Worm (Caenorhabditis elegans) whole organism, dauer: ENCODE results near the gene trpp-12.

Experiments
- unc-62 ChIP-seq: sonication (generic microtip); optimal IDR thresholded peaks from 2 replicates; lab custom pipeline; 2017; ENCODE audit warnings: missing biosample characterization, missing genetic modification reagents, missing genetic modification characterization

The trpp-12 gene

DNA sequence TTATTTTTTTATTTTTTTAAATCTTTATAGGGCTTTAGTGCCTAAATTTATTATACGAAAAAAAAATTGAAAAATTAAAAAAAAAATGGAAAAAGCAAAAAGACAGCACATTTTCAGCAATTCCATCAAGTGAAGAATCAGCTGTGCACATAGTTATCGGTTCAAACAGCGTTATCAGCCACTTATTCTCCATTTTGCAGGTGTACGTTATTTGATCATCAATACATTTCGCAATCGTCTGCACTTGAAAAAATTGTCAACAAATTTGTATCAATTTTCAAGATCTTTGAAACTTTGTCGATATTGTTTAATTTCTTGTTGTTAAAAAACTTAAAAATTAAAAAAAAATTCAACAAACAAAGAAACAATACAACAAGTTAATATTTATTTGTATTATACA, 30.2 kb downstream of the trpp-12 start:
- no peak for TF ChIP-seq unc-62 (GFP tag; lab: Kevin White, UChicago)

DNA sequence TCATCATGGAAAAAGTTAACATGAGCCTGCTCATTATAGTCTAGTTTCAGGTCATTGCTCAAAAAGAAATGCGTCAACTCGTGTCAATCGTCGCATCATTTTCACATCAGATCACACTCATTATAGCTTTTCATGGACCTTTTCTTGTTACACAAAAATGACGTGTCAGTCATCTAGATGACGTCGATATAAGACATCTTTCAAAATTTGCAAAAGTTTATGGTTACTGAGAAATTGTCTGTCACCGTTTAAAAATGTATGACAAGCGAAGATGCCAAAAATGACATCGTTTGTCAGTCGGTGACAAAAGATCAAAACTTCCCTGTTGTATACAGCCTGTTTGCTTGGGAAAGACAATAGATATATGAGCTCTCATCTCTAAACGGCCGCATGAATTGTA, 31.7 kb downstream of the trpp-12 start:
- no peak for TF ChIP-seq unc-62 (GFP tag; lab: Kevin White, UChicago)

DNA sequence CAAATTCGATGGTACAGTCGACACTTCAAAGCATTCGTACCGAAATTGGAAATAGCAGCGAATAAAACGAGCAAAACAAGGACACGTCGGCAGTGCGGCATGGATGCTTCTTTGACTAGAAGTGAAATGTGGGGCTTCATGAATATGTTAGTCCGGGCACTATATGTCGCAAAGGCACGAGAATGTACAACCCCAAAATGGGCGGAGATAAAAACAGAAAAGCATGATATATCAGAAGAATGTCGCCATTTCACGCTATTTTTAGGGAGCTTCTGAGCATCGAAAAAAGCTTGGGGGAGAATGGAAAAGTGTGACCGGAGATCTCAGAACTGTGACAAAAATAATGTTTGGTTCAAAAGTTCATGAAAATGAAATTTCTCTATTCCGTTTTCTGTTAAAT, 33.8 kb downstream of the trpp-12 start, which contains the start of gene T07D1.3:
Gene T07D1.3, minus strand, starts transcription at position 101 of the 400 bp plus-strand sequence.
- TF ChIP-seq unc-62 (GFP tag; lab: Kevin White, UChicago) = no peak

DNA sequence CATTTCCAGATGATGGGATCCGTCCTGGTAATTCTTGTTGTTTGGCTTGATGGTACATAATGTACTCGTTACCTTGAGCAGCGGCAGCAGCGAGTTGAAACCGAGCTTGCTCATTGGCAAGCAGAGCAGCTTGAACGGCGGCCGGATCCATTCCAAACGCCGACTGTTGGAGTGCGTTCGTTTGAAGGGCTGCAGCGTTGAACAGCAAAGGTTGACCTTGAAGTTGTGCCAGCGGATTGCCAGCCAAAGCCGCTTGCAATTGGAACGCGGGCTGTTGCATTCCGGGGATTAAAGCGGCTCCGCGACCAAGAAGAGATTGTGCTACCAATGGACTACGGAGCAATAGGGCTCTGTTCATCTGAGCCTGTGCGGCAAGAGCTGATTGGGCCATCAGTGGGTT, 36.7 kb downstream of the trpp-12 start:
- TF ChIP-seq unc-62 (GFP tag; lab: Kevin White, UChicago) = no peak

DNA sequence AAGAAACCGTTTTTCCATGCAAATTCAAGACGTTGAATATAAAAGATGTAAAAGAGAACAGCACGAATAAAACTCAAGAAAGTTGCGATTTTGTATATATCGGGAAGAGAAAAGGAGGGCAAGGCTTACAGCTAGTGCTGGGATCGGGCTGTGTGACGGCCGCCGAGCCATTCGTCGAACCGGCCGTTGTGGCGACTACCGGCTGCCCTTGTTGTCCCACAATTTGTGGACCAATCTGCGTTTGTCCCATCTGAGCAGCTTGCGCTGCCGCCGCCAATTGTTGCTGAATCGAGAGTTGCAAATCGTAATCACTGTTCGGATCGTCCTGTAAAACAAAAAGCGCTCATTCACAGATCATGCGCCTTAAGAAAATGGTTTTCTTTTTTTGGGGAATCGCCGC, 37.7 kb downstream of the trpp-12 start:
- TF ChIP-seq unc-62 (GFP tag; lab: Kevin White, UChicago) = no peak

DNA sequence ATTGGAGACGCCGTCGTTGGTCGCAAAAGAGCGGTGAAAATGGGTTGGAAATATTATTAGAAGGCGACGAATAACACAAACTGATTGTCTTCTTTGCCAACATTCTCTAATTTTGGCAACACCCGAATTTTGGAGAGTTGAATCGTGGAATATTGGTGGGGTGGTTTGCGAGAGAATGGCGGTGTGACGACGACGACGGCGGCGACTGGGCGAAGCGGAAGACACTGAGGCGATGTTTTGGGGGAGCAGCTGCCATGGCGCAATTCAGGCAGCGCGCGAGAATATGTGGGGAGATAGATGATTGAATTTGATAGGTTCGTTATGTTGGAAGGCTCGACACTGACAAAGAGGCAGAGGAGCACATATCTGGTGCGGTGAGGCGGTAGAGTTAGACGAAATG, 41.5 kb downstream of the trpp-12 start:
- no peak for TF ChIP-seq unc-62 (GFP tag; lab: Kevin White, UChicago)

DNA sequence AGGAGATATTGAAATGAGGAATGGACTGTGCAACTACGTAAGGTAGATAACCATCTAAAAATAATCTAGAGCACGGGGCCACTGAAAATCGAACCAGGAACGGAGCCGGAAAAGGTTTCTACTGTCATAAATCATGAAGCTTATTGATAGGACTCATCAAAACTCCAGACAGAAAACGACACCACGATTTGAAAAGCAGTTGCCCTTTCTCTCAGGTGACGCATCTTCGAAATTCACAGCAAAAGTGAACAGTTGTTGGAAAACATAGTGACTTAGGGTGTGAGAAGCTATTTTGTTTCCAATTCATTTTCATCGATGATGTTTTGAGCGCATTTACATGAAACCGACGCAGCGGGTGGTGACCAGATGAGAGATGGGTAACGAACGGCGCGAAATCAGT, 42.8 kb downstream of the trpp-12 start:
- TF ChIP-seq unc-62 (GFP tag; lab: Kevin White, UChicago) = no peak

DNA sequence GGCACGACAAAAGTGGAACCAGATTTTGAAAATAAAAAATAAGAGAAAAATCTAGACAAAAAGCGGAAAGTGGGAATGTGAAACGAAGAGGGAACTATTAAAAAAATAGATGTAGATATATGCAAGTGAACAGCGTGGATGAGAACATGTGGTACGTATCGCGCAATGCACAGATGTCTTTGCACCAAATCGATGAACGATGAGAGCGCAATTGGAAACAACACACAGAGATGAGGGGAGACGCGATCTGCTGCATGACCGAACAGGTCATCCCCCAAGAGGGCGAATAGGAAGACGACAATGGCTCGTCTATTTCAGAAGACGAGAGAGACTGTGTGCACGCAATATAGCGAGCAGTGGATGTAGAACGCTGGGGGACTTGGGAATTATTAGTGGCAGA, 43.2 kb downstream of the trpp-12 start:
- no peak for TF ChIP-seq unc-62 (GFP tag; lab: Kevin White, UChicago)

DNA sequence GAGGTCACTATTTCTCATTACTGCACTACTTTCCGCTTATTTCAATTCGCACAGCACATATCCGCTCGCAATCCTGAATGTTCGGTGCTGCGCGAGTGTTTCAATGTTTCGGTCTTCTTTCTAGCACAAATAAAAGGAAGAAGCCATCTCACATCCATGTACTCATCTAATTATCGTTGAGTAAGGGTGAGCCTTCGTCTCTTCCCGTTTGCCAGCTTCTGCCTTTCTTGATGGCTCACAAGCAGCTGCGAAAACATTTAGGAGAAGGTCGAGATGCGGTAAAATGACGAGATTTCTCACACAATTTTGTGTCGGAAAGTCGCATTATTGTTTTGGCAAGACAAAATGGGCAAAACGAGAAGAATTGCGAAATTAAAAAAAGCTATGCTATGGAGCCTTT, 45.4 kb downstream of the trpp-12 start:
- no peak for TF ChIP-seq unc-62 (GFP tag; lab: Kevin White, UChicago)

DNA sequence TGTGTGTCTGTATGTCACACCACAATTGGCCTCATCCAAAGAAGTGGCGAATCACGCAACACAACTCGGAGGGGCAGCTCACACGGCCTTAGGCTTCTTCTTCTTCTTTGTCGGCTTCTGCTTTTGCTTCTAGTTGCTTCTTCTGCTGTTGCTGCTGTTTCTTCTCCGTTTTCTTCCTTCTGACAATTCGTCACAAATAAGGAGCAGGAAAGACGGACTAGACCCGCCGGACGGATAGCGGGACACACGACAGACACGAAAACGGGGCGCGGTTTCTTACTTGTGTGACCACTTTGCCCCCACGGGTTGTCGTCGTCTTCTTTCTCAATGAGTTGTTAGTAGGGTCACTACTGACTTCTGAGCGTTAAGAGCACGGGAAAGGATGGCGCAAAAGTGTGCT, 46.6 kb downstream of the trpp-12 start:
- TF ChIP-seq unc-62 (GFP tag; lab: Kevin White, UChicago) = no peak

DNA sequence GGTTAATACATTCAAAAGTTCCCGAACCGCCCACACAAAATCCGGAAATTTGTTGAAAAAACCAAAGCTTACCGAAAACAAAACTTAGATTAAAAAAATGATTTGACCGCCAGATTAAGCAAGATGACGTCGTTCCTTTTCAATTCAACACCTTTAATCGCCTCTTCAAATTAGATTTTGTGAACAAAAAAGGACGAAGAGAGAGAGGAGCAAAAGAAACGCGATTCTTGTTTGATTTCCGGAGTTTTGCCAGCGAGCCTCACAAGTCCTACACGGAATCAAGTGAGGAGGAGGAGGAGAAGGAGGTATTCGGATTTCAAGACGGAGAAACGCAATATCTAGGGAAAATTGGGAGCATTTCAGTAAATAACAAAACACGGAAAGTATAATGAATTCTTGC, 48.0 kb downstream of the trpp-12 start:
- TF ChIP-seq unc-62 (GFP tag; lab: Kevin White, UChicago) = no peak

DNA sequence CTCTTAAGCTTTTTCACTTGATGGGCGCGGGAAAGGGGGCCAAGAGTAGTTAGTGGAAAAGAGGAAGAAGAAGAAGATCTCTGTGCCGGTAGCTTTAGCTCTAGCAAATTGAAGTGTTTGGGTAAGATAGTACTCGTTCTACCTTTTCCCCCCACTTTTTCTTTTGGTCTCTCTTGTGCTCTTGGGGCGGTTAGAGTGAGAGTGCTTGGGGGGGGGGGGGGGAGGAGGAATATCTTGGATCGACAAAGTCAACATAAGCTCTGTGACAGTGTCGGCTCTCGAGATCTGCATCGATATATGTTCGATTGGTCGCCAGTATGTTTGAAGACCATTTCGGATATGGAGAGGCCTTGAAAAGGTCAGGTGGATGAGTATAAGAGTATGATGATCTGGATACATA, 50.3 kb downstream of the trpp-12 start, which contains the start of gene fox-1:
Gene fox-1, minus strand, starts transcription at position 101 of the 400 bp plus-strand sequence.
- TF ChIP-seq unc-62 (GFP tag; lab: Kevin White, UChicago) = no peak

DNA sequence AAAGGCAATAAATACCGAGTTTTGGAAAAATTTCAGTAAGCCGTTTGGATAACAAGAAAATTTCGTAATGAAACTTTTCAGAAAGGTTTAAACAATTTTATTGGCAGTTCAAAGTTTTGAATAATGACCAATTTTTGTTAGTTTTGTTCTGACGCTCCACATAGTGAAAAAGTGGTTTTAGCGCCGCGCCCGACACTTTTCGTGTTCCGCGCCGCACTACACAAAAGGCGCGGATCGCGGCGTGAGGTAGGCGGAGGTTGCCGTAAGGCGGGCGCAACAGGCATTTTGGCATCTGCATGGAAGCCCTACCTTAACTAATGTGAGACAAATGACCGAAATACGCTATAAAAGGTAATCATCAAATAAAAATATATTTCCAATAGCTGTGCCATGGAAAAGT, 52.3 kb downstream of the trpp-12 start:
- TF ChIP-seq unc-62 (GFP tag; lab: Kevin White, UChicago) = no peak
